Worm (Caenorhabditis elegans) whole organism, L1 larva: Measurements from ENCODE around the gene nob-1.

Source experiments
- egl-27 ChIP-seq, 2 experiments: fragments of 150-350 bp in 1 of 2; sonication (generic microtip); optimal IDR thresholded peaks; 3 replicates each; lab custom pipeline; 2017 to 2018; ENCODE audit warnings: missing biosample characterization in 2 of 2, missing genetic modification characterization in 2 of 2, missing genetic modification reagents in 2 of 2
- lin-35 ChIP-seq, 2 experiments: fragments of 150-350 bp; optimal IDR thresholded peaks; 2 replicates each; lab custom pipeline; 2014; ENCODE audit warnings: missing biosample characterization in 2 of 2, missing genetic modification characterization in 2 of 2, missing genetic modification reagents in 2 of 2
- lin-39 ChIP-seq: fragments of 150-350 bp; optimal IDR thresholded peaks from 2 replicates; lab custom pipeline; 2014; ENCODE audit warnings: missing biosample characterization, missing genetic modification reagents, missing genetic modification characterization
- lir-3 ChIP-seq: sonication (generic microtip); optimal IDR thresholded peaks from 2 replicates; lab custom pipeline; 2016; ENCODE audit warnings: mild to moderate bottlenecking, missing genetic modification characterization, moderate library complexity, missing compliant biosample characterization; ENCODE audit not compliant: poor library complexity
- nhr-47 ChIP-seq: sonication (generic microtip); optimal IDR thresholded peaks from 2 replicates; lab custom pipeline; 2016; ENCODE audit warnings: mild to moderate bottlenecking, missing genetic modification characterization, moderate library complexity, missing compliant biosample characterization
- nhr-76 ChIP-seq: sonication (generic microtip); optimal IDR thresholded peaks from 2 replicates; lab custom pipeline; 2017; ENCODE audit warnings: missing biosample characterization, missing genetic modification characterization
- pag-3 ChIP-seq: sonication (generic microtip); optimal IDR thresholded peaks from 2 replicates; lab custom pipeline; 2017; ENCODE audit warnings: missing genetic modification characterization, mild to moderate bottlenecking, missing compliant biosample characterization, antibody characterized with exemption, borderline replicate concordance; ENCODE audit not compliant: insufficient read depth
- rnt-1 ChIP-seq: sonication (generic microtip); optimal IDR thresholded peaks from 2 replicates; lab custom pipeline; 2016; ENCODE audit warnings: mild to moderate bottlenecking, missing genetic modification characterization, moderate library complexity, missing compliant biosample characterization
- snpc-4 ChIP-seq: fragments of 150-350 bp; optimal IDR thresholded peaks from 2 replicates; lab custom pipeline; 2014; ENCODE audit warnings: missing biosample characterization, missing genetic modification characterization
- tbx-2 ChIP-seq: sonication (generic microtip); optimal IDR thresholded peaks from 2 replicates; lab custom pipeline; 2016; ENCODE audit warnings: missing genetic modification characterization, missing compliant biosample characterization
- tlp-1 ChIP-seq: fragments of 150-350 bp; optimal IDR thresholded peaks from 2 replicates; lab custom pipeline; 2014; ENCODE audit warnings: missing biosample characterization, missing genetic modification characterization
- unc-130 ChIP-seq: fragments of 150-350 bp; optimal IDR thresholded peaks from 2 replicates; lab custom pipeline; 2017; ENCODE audit warnings: missing biosample characterization, missing genetic modification characterization, inconsistent platforms

- TF ChIP-seq rnt-1 (tag; lab: Kevin White, UChicago) (no peak), tlp-1 (tag; lab: Kevin White, UChicago) (no peak), egl-27 (tag; optimal IDR thresholded peaks at IDR 0.05; lab: Kevin White, UChicago) (no peak), lin-35 (GFP tag; optimal IDR thresholded peaks at IDR 0.05; lab: Kevin White, UChicago) (no peak), unc-130 (no peak), snpc-4 (tag; lab: Kevin White, UChicago) (no peak), lir-3 (tag; lab: Kevin White, UChicago) (no peak), nhr-76 (tag; lab: Kevin White, UChicago) (no peak), lin-39 (no peak), pag-3 (tag; lab: Kevin White, UChicago) (no peak), tbx-2 (tag; lab: Kevin White, UChicago) (no peak), nhr-47 (tag; lab: Kevin White, UChicago) (no peak)
Measured at ce11 chrIII:12033259-12033658, 50.9 kb downstream of the nob-1 start.
